Worm (Caenorhabditis elegans) whole organism, late embryonic: ENCODE data around the gene srbc-22.
"Not testable (repeated sequence)": the region's sequence is repeated elsewhere in the genome, so short reads cannot be mapped to it uniquely, and the experiment has no call there.

Source experiments
- K02D7.2 ChIP-seq: sonication (generic microtip); optimal IDR thresholded peaks from 2 replicates; lab custom pipeline; 2017; ENCODE audit warnings: mild to moderate bottlenecking, missing genetic modification characterization, missing compliant biosample characterization
- K09A11.1 ChIP-seq: sonication (generic microtip); optimal IDR thresholded peaks from 2 replicates; lab custom pipeline; 2017; ENCODE audit warnings: antibody characterized with exemption, mild to moderate bottlenecking, missing genetic modification characterization, missing compliant biosample characterization; ENCODE audit not compliant: insufficient read depth
- T23F11.4 ChIP-seq: fragments of 200-800 bp; sonication (Bioruptor generic); optimal IDR thresholded peaks from 2 replicates; lab custom pipeline; 2018; ENCODE audit warnings: mild to moderate bottlenecking, missing genetic modification characterization, missing compliant biosample characterization
- Y22D7AL.16 ChIP-seq: sonication (generic microtip); optimal IDR thresholded peaks from 2 replicates; lab custom pipeline; 2016; ENCODE audit warnings: missing genetic modification characterization, missing compliant biosample characterization
- ama-1 ChIP-seq: fragments of 150-350 bp; optimal IDR thresholded peaks from 2 replicates; lab custom pipeline; 2014
- ceh-19 ChIP-seq: fragments of 200-800 bp; sonication (Bioruptor generic); optimal IDR thresholded peaks from 2 replicates; lab custom pipeline; 2018; ENCODE audit warnings: mild to moderate bottlenecking, missing genetic modification characterization, missing compliant biosample characterization
- ceh-2 ChIP-seq: sonication (generic microtip); optimal IDR thresholded peaks from 2 replicates; lab custom pipeline; 2016; ENCODE audit warnings: missing genotype, missing genetic modification characterization, missing compliant biosample characterization
- ceh-22 ChIP-seq: sonication (generic microtip); optimal IDR thresholded peaks from 2 replicates; lab custom pipeline; 2017; ENCODE audit warnings: missing biosample characterization, missing genetic modification characterization
- ceh-31 ChIP-seq: sonication (generic microtip); optimal IDR thresholded peaks from 2 replicates; lab custom pipeline; 2016; ENCODE audit warnings: missing genetic modification characterization, missing compliant biosample characterization
- ceh-45 ChIP-seq: fragments of 200-800 bp; sonication (Bioruptor generic); IDR thresholded peaks from 2 replicates; pipeline ENCODE4 v1.3.6; 2022; ENCODE audit warnings: missing genetic modification reagents, missing genetic modification characterization, missing compliant biosample characterization
- che-1 ChIP-seq: sonication (generic microtip); optimal IDR thresholded peaks from 2 replicates; lab custom pipeline; 2016; ENCODE audit warnings: mild to moderate bottlenecking, missing genetic modification characterization, missing compliant biosample characterization
- dmd-4 ChIP-seq: sonication (generic microtip); optimal IDR thresholded peaks from 2 replicates; lab custom pipeline; 2016; ENCODE audit warnings: borderline replicate concordance, missing genetic modification characterization, missing compliant biosample characterization
- dve-1 ChIP-seq: sonication (generic microtip); optimal IDR thresholded peaks from 2 replicates; lab custom pipeline; 2017; ENCODE audit warnings: antibody characterized with exemption, mild to moderate bottlenecking, missing genetic modification characterization, missing compliant biosample characterization
- elt-2 ChIP-seq: sonication (generic microtip); optimal IDR thresholded peaks from 2 replicates; lab custom pipeline; 2016; ENCODE audit warnings: missing genetic modification reagents, missing genetic modification characterization, missing compliant biosample characterization
- elt-4 ChIP-seq: sonication (generic microtip); optimal IDR thresholded peaks from 2 replicates; lab custom pipeline; 2016; ENCODE audit warnings: missing genetic modification characterization, missing compliant biosample characterization
- eyg-1 ChIP-seq: sonication (generic microtip); optimal IDR thresholded peaks from 2 replicates; lab custom pipeline; 2016; ENCODE audit warnings: missing genotype, missing genetic modification characterization, missing compliant biosample characterization
- hlh-30 ChIP-seq: sonication (generic microtip); optimal IDR thresholded peaks from 2 replicates; lab custom pipeline; 2017; ENCODE audit warnings: antibody characterized with exemption, missing genetic modification characterization, missing compliant biosample characterization; ENCODE audit not compliant: insufficient read depth
- lin-11 ChIP-seq: fragments of 200-800 bp; sonication (Bioruptor generic); optimal IDR thresholded peaks from 2 replicates; lab custom pipeline; 2018; ENCODE audit warnings: mild to moderate bottlenecking, missing genetic modification characterization, missing compliant biosample characterization
- madf-2 ChIP-seq: sonication (generic microtip); optimal IDR thresholded peaks from 2 replicates; lab custom pipeline; 2017; ENCODE audit warnings: missing genetic modification characterization, missing compliant biosample characterization
- npax-4 ChIP-seq: sonication (generic microtip); optimal IDR thresholded peaks from 2 replicates; lab custom pipeline; 2016; ENCODE audit warnings: missing genetic modification characterization, missing compliant biosample characterization
- pat-9 ChIP-seq: fragments of 200-800 bp; sonication (Bioruptor generic); optimal IDR thresholded peaks from 2 replicates; lab custom pipeline; 2018; ENCODE audit warnings: mild to moderate bottlenecking, missing genetic modification characterization, moderate library complexity, missing compliant biosample characterization
- pha-2 ChIP-seq: sonication (generic microtip); optimal IDR thresholded peaks from 2 replicates; lab custom pipeline; 2017; ENCODE audit warnings: mild to moderate bottlenecking, missing genetic modification characterization, missing compliant biosample characterization
- pqm-1 ChIP-seq: sonication (generic microtip); optimal IDR thresholded peaks from 2 replicates; lab custom pipeline; 2016; ENCODE audit warnings: missing genetic modification characterization, missing compliant biosample characterization
- pros-1 ChIP-seq: fragments of 150-350 bp; optimal IDR thresholded peaks from 2 replicates; lab custom pipeline; 2014; ENCODE audit warnings: missing biosample characterization, missing genetic modification reagents, missing genetic modification characterization
- ref-2 ChIP-seq: sonication (generic microtip); optimal IDR thresholded peaks from 2 replicates; lab custom pipeline; 2016; ENCODE audit warnings: missing genetic modification characterization, missing compliant biosample characterization
- sdc-2 ChIP-seq: sonication (generic microtip); optimal IDR thresholded peaks from 2 replicates; lab custom pipeline; 2016; ENCODE audit warnings: missing genotype, missing genetic modification characterization, missing compliant biosample characterization
- sox-2 ChIP-seq: fragments of 200-800 bp; sonication (Bioruptor generic); IDR thresholded peaks from 2 replicates; pipeline ENCODE4 v1.3.6; 2022; ENCODE audit warnings: missing genetic modification reagents, missing genetic modification characterization, missing compliant biosample characterization
- tbx-2 ChIP-seq: sonication (generic microtip); optimal IDR thresholded peaks from 2 replicates; lab custom pipeline; 2016; ENCODE audit warnings: missing genetic modification characterization, missing compliant biosample characterization
- tbx-7 ChIP-seq: sonication (generic microtip); optimal IDR thresholded peaks from 2 replicates; lab custom pipeline; 2016; ENCODE audit warnings: missing genotype, missing genetic modification characterization, missing compliant biosample characterization
- ttx-3 ChIP-seq: sonication (generic microtip); optimal IDR thresholded peaks from 2 replicates; lab custom pipeline; 2016; ENCODE audit warnings: missing genetic modification reagents, missing genetic modification characterization, missing compliant biosample characterization
- unc-3 ChIP-seq, 2 experiments: fragments of 200-800 bp in 1 of 2; sonication (Bioruptor generic) in 1 of 2; sonication (generic microtip) in 1 of 2; conservative IDR thresholded peaks in 1 of 2; optimal IDR thresholded peaks in 1 of 2; 2 replicates each; pipeline versions ENCODE4 v1.3.6 to Lab custom; 2016 to 2022; ENCODE audit warnings: missing compliant biosample characterization in 2 of 2, missing genetic modification characterization in 2 of 2, missing genetic modification reagents in 1 of 2
- zip-5 ChIP-seq: sonication (generic microtip); optimal IDR thresholded peaks from 2 replicates; lab custom pipeline; 2016; ENCODE audit warnings: missing genetic modification characterization, missing compliant biosample characterization
- ztf-16 ChIP-seq: sonication (generic microtip); optimal IDR thresholded peaks from 2 replicates; lab custom pipeline; 2017; ENCODE audit warnings: missing genetic modification characterization, missing compliant biosample characterization

The srbc-22 gene

DNA sequence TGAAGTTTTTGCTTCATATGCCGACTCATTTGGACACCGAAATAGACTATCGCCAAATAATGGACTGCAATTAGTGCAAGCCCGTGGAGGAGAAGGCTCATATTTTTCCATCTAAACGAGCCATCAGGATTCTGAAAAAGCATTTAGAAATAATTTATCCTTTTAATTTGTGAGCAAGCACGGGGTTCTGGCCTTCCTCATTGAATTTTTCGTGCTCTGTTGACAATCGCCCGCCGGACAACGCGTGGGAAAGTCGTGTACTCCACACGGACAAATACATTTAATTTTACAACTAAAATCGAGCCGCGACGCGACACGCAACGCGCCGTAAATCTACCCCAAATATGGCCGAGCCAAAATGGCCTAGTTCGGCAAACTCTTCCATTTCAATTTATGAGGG is 12.5 kb upstream of the srbc-22 start, which contains the start of gene F22F7.12:
Gene F22F7.12 (minus strand): TSS at position 101 of the 400 bp plus-strand sequence.
- not testable (repeated sequence) for TF ChIP-seq sdc-2; madf-2 (tag; lab: Kevin White, UChicago); eyg-1 (tag; lab: Kevin White, UChicago)
- TF ChIP-seq, all 69 proteins: peak for 0; not testable (repeated sequence) for 69

DNA sequence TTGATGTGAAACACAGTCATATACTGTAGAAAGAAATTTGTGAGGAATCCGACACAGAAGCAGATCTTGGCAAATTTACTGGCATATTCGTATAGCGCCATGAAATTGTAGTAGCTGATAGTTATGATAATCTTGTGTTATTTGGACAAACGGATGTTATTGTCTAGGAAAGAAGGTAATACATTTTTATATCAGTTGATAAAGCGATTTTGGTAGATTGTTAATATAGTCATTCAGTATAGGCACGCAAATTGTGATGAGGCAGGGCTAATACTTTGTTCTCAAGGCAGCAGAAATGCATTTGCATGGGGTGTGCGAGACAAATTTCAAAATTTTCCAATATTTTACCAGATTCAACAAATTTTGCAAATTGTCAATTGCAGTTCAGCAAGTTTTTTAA is 10.9 kb upstream of the srbc-22 start, which contains the start of gene str-52:
Gene str-52 (minus strand): TSS at position 101 of the 400 bp plus-strand sequence.
- TF ChIP-seq lin-11 (tag; lab: Kevin White, UChicago) = no peak
- no peak for TF ChIP-seq unc-3 (GFP tag; conservative IDR thresholded peaks at IDR 0.05; lab: Robert Waterston, UW)
- TF ChIP-seq unc-3 (tag; optimal IDR thresholded peaks at IDR 0.05; lab: Kevin White, UChicago) = no peak
- TF ChIP-seq ceh-31 (tag; lab: Kevin White, UChicago) = no peak
- TF ChIP-seq ama-1 (lab: Kevin White, UChicago) = no peak
- no peak for TF ChIP-seq K02D7.2 (tag; lab: Kevin White, UChicago)
- TF ChIP-seq pha-2 (tag; lab: Kevin White, UChicago) = no peak
- no peak for TF ChIP-seq Y22D7AL.16 (tag; lab: Kevin White, UChicago)
- TF ChIP-seq hlh-30 (tag; lab: Kevin White, UChicago) = no peak
- TF ChIP-seq ref-2 (tag; lab: Kevin White, UChicago) = no peak
- TF ChIP-seq tbx-2 (tag; lab: Kevin White, UChicago) = no peak

- TF ChIP-seq madf-2 (tag; lab: Kevin White, UChicago) (no peak), tbx-7 (tag; lab: Kevin White, UChicago) (no peak), npax-4 (tag; lab: Kevin White, UChicago) (no peak), pat-9 (no peak), ztf-16 (no peak), ceh-22 (no peak), T23F11.4 (GFP tag; lab: Kevin White, UChicago) (no peak), ceh-2 (tag; lab: Kevin White, UChicago) (no peak), K09A11.1 (tag; lab: Kevin White, UChicago) (no peak), K02D7.2 (tag; lab: Kevin White, UChicago) (no peak), pros-1 (tag; lab: Kevin White, UChicago) (no peak), sox-2 (GFP tag; lab: Robert Waterston, UW) (no peak), zip-5 (no peak)
Measured at ce11 chrV:2146795-2147194, 10.1 kb upstream of the srbc-22 start, which contains the start of gene srbc-20. TSS of gene srbc-20 (plus strand) at chrV:2147095.

- TF ChIP-seq ttx-3 (no peak), elt-4 (no peak), elt-2 (no peak), dve-1 (tag; lab: Kevin White, UChicago) (no peak), ceh-19 (no peak), ceh-22 (no peak), pqm-1 (tag; lab: Kevin White, UChicago) (no peak), dmd-4 (tag; lab: Kevin White, UChicago) (no peak)
Measured at ce11 chrV:2149432-2149831, 7.5 kb upstream of the srbc-22 start, which contains the start of gene C45H4.21. TSS of gene C45H4.21 (minus strand) at chrV:2149532.

ce11 chrV:2150876-2151275 is 6.1 kb upstream of the srbc-22 start, which contains the start of gene C45H4.13:
TSS of gene C45H4.13 (minus strand) at chrV:2150976.
- TF ChIP-seq ceh-45 (GFP tag; lab: Robert Waterston, UW) (no peak), ceh-2 (tag; lab: Kevin White, UChicago) (no peak), che-1 (tag; lab: Kevin White, UChicago) (no peak), npax-4 (tag; lab: Kevin White, UChicago) (no peak)
